Worm (Caenorhabditis elegans) whole organism, L3 larva: ENCODE results near the gene C29E4.14.
A peak's percentile ranks its signal among the peaks of the same experiment; 100 is the strongest.

Source experiments
- ZK546.5 ChIP-seq: sonication (generic microtip); optimal IDR thresholded peaks from 2 replicates; lab custom pipeline; 2017; ENCODE audit warnings: missing biosample characterization, missing genetic modification characterization
- ceh-82 ChIP-seq: fragments of 150-350 bp; optimal IDR thresholded peaks from 2 replicates; lab custom pipeline; 2014; ENCODE audit warnings: missing biosample characterization, missing genetic modification characterization
- daf-12 ChIP-seq: fragments of 150-350 bp; optimal IDR thresholded peaks from 2 replicates; lab custom pipeline; 2014; ENCODE audit warnings: missing biosample characterization, missing genetic modification reagents, missing genetic modification characterization
- egl-5 ChIP-seq: fragments of 150-350 bp; optimal IDR thresholded peaks from 2 replicates; lab custom pipeline; 2017; ENCODE audit warnings: missing biosample characterization, missing genetic modification reagents, missing genetic modification characterization, inconsistent platforms
- elt-1 ChIP-seq: fragments of 150-350 bp; optimal IDR thresholded peaks from 2 replicates; lab custom pipeline; 2014; ENCODE audit warnings: missing biosample characterization, missing genetic modification characterization
- fos-1 ChIP-seq: fragments of 150-350 bp; optimal IDR thresholded peaks from 2 replicates; lab custom pipeline; 2014; ENCODE audit warnings: missing biosample characterization, missing genetic modification characterization
- nfya-1 ChIP-seq: sonication (generic microtip); optimal IDR thresholded peaks from 2 replicates; lab custom pipeline; 2017; ENCODE audit warnings: missing genetic modification characterization, mild to moderate bottlenecking, missing compliant biosample characterization, antibody characterized with exemption, moderate library complexity; ENCODE audit not compliant: insufficient read depth
- nhr-23 ChIP-seq: fragments of 150-350 bp; optimal IDR thresholded peaks from 2 replicates; lab custom pipeline; 2014; ENCODE audit warnings: missing biosample characterization, missing genetic modification reagents, missing genetic modification characterization
- nhr-28 ChIP-seq: fragments of 150-350 bp; optimal IDR thresholded peaks from 2 replicates; lab custom pipeline; 2014; ENCODE audit warnings: missing biosample characterization, missing genetic modification characterization
- nhr-67 ChIP-seq: fragments of 150-350 bp; optimal IDR thresholded peaks from 2 replicates; lab custom pipeline; 2014; ENCODE audit warnings: missing biosample characterization, missing genetic modification characterization
- nhr-77 ChIP-seq: fragments of 150-350 bp; optimal IDR thresholded peaks from 2 replicates; lab custom pipeline; 2014; ENCODE audit warnings: missing biosample characterization, missing genetic modification characterization
- snpc-4 ChIP-seq: fragments of 150-350 bp; optimal IDR thresholded peaks from 2 replicates; lab custom pipeline; 2014; ENCODE audit warnings: missing biosample characterization, missing genetic modification characterization
- unc-62 ChIP-seq: fragments of 150-350 bp; sonication (generic microtip); optimal IDR thresholded peaks from 4 replicates; lab custom pipeline; 2014; ENCODE audit warnings: missing biosample characterization, missing genetic modification reagents, missing genetic modification characterization

ce11 chrIII:7897733-7898132 lies 22.2 kb upstream of the C29E4.14 start:
- TF ChIP-seq nhr-23 (tag; lab: Kevin White, UChicago): peak; percentile 71
- no peak for TF ChIP-seq nhr-28
- TF ChIP-seq snpc-4 (tag; lab: Kevin White, UChicago): no peak
- TF ChIP-seq egl-5 (tag; lab: Kevin White, UChicago): no peak
- no peak for TF ChIP-seq nhr-77 (tag; lab: Kevin White, UChicago)
- TF ChIP-seq nfya-1: no peak
- no peak for TF ChIP-seq elt-1
- no peak for TF ChIP-seq unc-62 (GFP tag; lab: Kevin White, UChicago)
- no peak for TF ChIP-seq nhr-67 (tag; lab: Kevin White, UChicago)
- no peak for TF ChIP-seq daf-12 (tag; lab: Kevin White, UChicago)
- TF ChIP-seq ceh-82 (tag; lab: Kevin White, UChicago): no peak
- TF ChIP-seq ZK546.5 (tag; lab: Kevin White, UChicago): no peak
- TF ChIP-seq fos-1 (tag; lab: Kevin White, UChicago): no peak
